Fruit fly (Drosophila melanogaster) whole organism, embryonic: Measurements from ENCODE around the gene peng.

Experiments used
- Antp ChIP-seq: fragments of 200-800 bp; sonication (Bioruptor generic); optimal IDR thresholded peaks from 3 replicates; lab custom pipeline; 2016; ENCODE audit warnings: missing biosample characterization, missing genetic modification characterization
- Bdp1 ChIP-seq: fragments of 200-800 bp; sonication (Bioruptor generic); optimal IDR thresholded peaks from 3 replicates; lab custom pipeline; 2016; ENCODE audit warnings: missing biosample characterization, missing genetic modification characterization
- CG10543 ChIP-seq: fragments of 200-800 bp; sonication (Bioruptor generic); optimal IDR thresholded peaks from 3 replicates; lab custom pipeline; 2017; ENCODE audit warnings: missing biosample characterization, mild to moderate bottlenecking, missing genetic modification characterization, moderate library complexity
- CG10565 ChIP-seq: fragments of 200-800 bp; sonication (Bioruptor generic); optimal IDR thresholded peaks from 3 replicates; lab custom pipeline; 2016; ENCODE audit warnings: missing biosample characterization, mild to moderate bottlenecking, missing genetic modification characterization
- CG11695 ChIP-seq: fragments of 200-800 bp; sonication (Bioruptor generic); IDR thresholded peaks from 3 replicates; pipeline ENCODE4 v1.3.6; 2022; ENCODE audit warnings: missing biosample characterization, missing genetic modification characterization
- CG13123 ChIP-seq: fragments of 200-800 bp; sonication (Bioruptor generic); optimal IDR thresholded peaks from 2 replicates; lab custom pipeline; 2016; ENCODE audit warnings: missing biosample characterization, missing genetic modification characterization
- CG13894 ChIP-seq: fragments of 200-800 bp; sonication (Bioruptor generic); optimal IDR thresholded peaks from 3 replicates; lab custom pipeline; 2018; ENCODE audit warnings: missing biosample characterization, mild to moderate bottlenecking, missing genetic modification characterization, moderate library complexity
- CG14965 ChIP-seq: fragments of 200-800 bp; sonication (Bioruptor generic); optimal IDR thresholded peaks from 2 replicates; lab custom pipeline; 2016; ENCODE audit warnings: missing biosample characterization, missing genetic modification characterization, borderline replicate concordance
- CG1529 ChIP-seq: fragments of 200-800 bp; sonication (Bioruptor generic); optimal IDR thresholded peaks from 3 replicates; lab custom pipeline; 2018; ENCODE audit warnings: missing biosample characterization, missing genetic modification characterization
- CG1603 ChIP-seq: fragments of 200-800 bp; sonication (Bioruptor generic); optimal IDR thresholded peaks from 2 replicates; lab custom pipeline; 2019; ENCODE audit warnings: missing biosample characterization, mild to moderate bottlenecking, missing genetic modification characterization, moderate library complexity
- CG16813 ChIP-seq: fragments of 200-800 bp; sonication (Bioruptor generic); IDR thresholded peaks from 3 replicates; pipeline ENCODE4 v1.3.6; 2022; ENCODE audit warnings: missing biosample characterization, missing genetic modification characterization; ENCODE audit not compliant: partially characterized antibody
- CG3847 ChIP-seq: fragments of 200-800 bp; sonication (Bioruptor generic); IDR thresholded peaks from 2 replicates; pipeline ENCODE4 v1.3.6; 2022; ENCODE audit warnings: missing biosample characterization, missing genetic modification characterization
- CG3995 ChIP-seq: fragments of 200-800 bp; sonication (Bioruptor generic); optimal IDR thresholded peaks from 3 replicates; lab custom pipeline; 2016; ENCODE audit warnings: missing biosample characterization, missing genetic modification characterization
- CG4282 ChIP-seq: fragments of 200-800 bp; sonication (Bioruptor generic); optimal IDR thresholded peaks from 2 replicates; lab custom pipeline; 2016; ENCODE audit warnings: missing biosample characterization, missing genetic modification characterization
- CG5953 ChIP-seq: fragments of 200-800 bp; sonication (Bioruptor generic); IDR thresholded peaks from 2 replicates; pipeline ENCODE4 v1.3.6; 2022; ENCODE audit warnings: missing biosample characterization, missing genetic modification characterization
- CG7372 ChIP-seq: fragments of 200-800 bp; sonication (Bioruptor generic); IDR thresholded peaks from 2 replicates; pipeline ENCODE4 v1.3.6; 2022; ENCODE audit warnings: missing biosample characterization, missing genetic modification characterization
- CG9609 ChIP-seq: fragments of 200-800 bp; sonication (Bioruptor generic); optimal IDR thresholded peaks from 3 replicates; lab custom pipeline; 2016; ENCODE audit warnings: missing biosample characterization, missing genetic modification characterization
- Doc3 ChIP-seq: fragments of 200-800 bp; sonication (Bioruptor generic); IDR thresholded peaks from 3 replicates; pipeline ENCODE4 v1.3.6; 2022; ENCODE audit warnings: missing biosample characterization, missing genetic modification characterization; ENCODE audit not compliant: partially characterized antibody
- E2f1 ChIP-seq: fragments of 200-800 bp; sonication (Bioruptor generic); IDR thresholded peaks from 2 replicates; pipeline ENCODE4 v1.3.6; 2022; ENCODE audit warnings: missing biosample characterization, missing genetic modification characterization
- Gug ChIP-seq: fragments of 200-800 bp; sonication (Bioruptor generic); IDR thresholded peaks from 4 replicates; pipeline ENCODE4 v1.3.6; 2022; ENCODE audit warnings: missing biosample characterization, missing genetic modification characterization
- Lim3 ChIP-seq: fragments of 200-800 bp; sonication (Bioruptor generic); IDR thresholded peaks from 2 replicates; pipeline ENCODE4 v1.3.6; 2022; ENCODE audit warnings: missing biosample characterization, missing genetic modification characterization
- PHDP ChIP-seq: fragments of 200-800 bp; sonication (Bioruptor generic); optimal IDR thresholded peaks from 3 replicates; lab custom pipeline; 2018; ENCODE audit warnings: missing biosample characterization, mild to moderate bottlenecking, missing genetic modification characterization, moderate library complexity
- Ravus ChIP-seq: fragments of 200-800 bp; sonication (Bioruptor generic); IDR thresholded peaks from 2 replicates; pipeline ENCODE4 v1.3.6; 2022; ENCODE audit warnings: missing biosample characterization, missing genetic modification characterization
- Rx ChIP-seq: fragments of 200-800 bp; sonication (Bioruptor generic); IDR thresholded peaks from 2 replicates; pipeline ENCODE4 v1.3.6; 2022; ENCODE audit warnings: missing biosample characterization, missing genetic modification characterization
- Vsx1 ChIP-seq: fragments of 200-800 bp; sonication (Bioruptor generic); optimal IDR thresholded peaks from 2 replicates; lab custom pipeline; 2017; ENCODE audit warnings: missing biosample characterization, mild to moderate bottlenecking, missing genetic modification characterization, missing genetic modification reagents
- bbx ChIP-seq: fragments of 200-800 bp; sonication (Bioruptor generic); IDR thresholded peaks from 2 replicates; pipeline ENCODE4 v1.3.6; 2022; ENCODE audit warnings: missing biosample characterization, missing genetic modification characterization; ENCODE audit not compliant: partially characterized antibody
- bcd ChIP-seq: fragments of 200-800 bp; sonication (Bioruptor generic); optimal IDR thresholded peaks from 2 replicates; lab custom pipeline; 2017; ENCODE audit warnings: missing biosample characterization, mild to moderate bottlenecking, missing genetic modification characterization
- bowl ChIP-seq: fragments of 200-800 bp; sonication (Bioruptor generic); IDR thresholded peaks from 2 replicates; pipeline ENCODE4 v1.3.6; 2022; ENCODE audit warnings: missing biosample characterization, missing genetic modification characterization
- cato ChIP-seq: fragments of 200-800 bp; sonication (Bioruptor generic); optimal IDR thresholded peaks from 2 replicates; lab custom pipeline; 2016; ENCODE audit warnings: missing biosample characterization, missing genetic modification characterization, borderline replicate concordance
- cg ChIP-seq: fragments of 200-800 bp; sonication (Bioruptor generic); optimal IDR thresholded peaks from 3 replicates; lab custom pipeline; 2019; ENCODE audit warnings: missing biosample characterization, mild to moderate bottlenecking, missing genetic modification characterization, moderate library complexity
- da ChIP-seq: fragments of 200-800 bp; sonication (Bioruptor generic); optimal IDR thresholded peaks from 2 replicates; lab custom pipeline; 2016; ENCODE audit warnings: missing biosample characterization, missing genetic modification characterization
- disco-r ChIP-seq: fragments of 200-800 bp; sonication (Bioruptor generic); optimal IDR thresholded peaks from 2 replicates; lab custom pipeline; 2016; ENCODE audit warnings: missing biosample characterization, missing genetic modification characterization
- dmrt11E ChIP-seq: fragments of 200-800 bp; sonication (Bioruptor generic); optimal IDR thresholded peaks from 3 replicates; lab custom pipeline; 2018; ENCODE audit warnings: missing biosample characterization, mild to moderate bottlenecking, missing genetic modification characterization, moderate library complexity
- emc ChIP-seq: fragments of 200-800 bp; sonication (Bioruptor generic); optimal IDR thresholded peaks from 2 replicates; lab custom pipeline; 2016; ENCODE audit warnings: missing biosample characterization, missing genetic modification characterization
- ems ChIP-seq: fragments of 200-800 bp; sonication (Bioruptor generic); optimal IDR thresholded peaks from 3 replicates; lab custom pipeline; 2016; ENCODE audit warnings: missing biosample characterization, missing genetic modification characterization
- gro ChIP-seq: fragments of 200-800 bp; sonication (Bioruptor generic); optimal IDR thresholded peaks from 2 replicates; lab custom pipeline; 2016; ENCODE audit warnings: missing biosample characterization, missing genetic modification characterization
- her ChIP-seq: fragments of 200-800 bp; sonication (Bioruptor generic); optimal IDR thresholded peaks from 2 replicates; lab custom pipeline; 2016; ENCODE audit warnings: missing biosample characterization, missing genetic modification characterization
- ken ChIP-seq: fragments of 200-800 bp; sonication (Bioruptor generic); IDR thresholded peaks from 3 replicates; pipeline ENCODE4 v1.3.6; 2022; ENCODE audit warnings: missing biosample characterization, missing genetic modification characterization
- lbe ChIP-seq: fragments of 200-800 bp; sonication (Bioruptor generic); optimal IDR thresholded peaks from 2 replicates; lab custom pipeline; 2016; ENCODE audit warnings: missing biosample characterization, mild to moderate bottlenecking, missing genetic modification characterization
- mld ChIP-seq: fragments of 200-800 bp; sonication (Bioruptor generic); IDR thresholded peaks from 3 replicates; pipeline ENCODE4 v1.3.6; 2022; ENCODE audit warnings: missing biosample characterization, missing genetic modification characterization; ENCODE audit not compliant: partially characterized antibody
- nau ChIP-seq: fragments of 200-800 bp; sonication (Bioruptor generic); optimal IDR thresholded peaks from 3 replicates; lab custom pipeline; 2017; ENCODE audit warnings: missing biosample characterization, mild to moderate bottlenecking, missing genetic modification characterization, missing genetic modification reagents
- pfk ChIP-seq: fragments of 200-800 bp; sonication (Bioruptor generic); optimal IDR thresholded peaks from 2 replicates; lab custom pipeline; 2018; ENCODE audit warnings: missing biosample characterization, mild to moderate bottlenecking, missing genetic modification characterization, moderate library complexity
- pum ChIP-seq: fragments of 200-800 bp; sonication (Bioruptor generic); optimal IDR thresholded peaks from 2 replicates; lab custom pipeline; 2016; ENCODE audit warnings: missing biosample characterization, missing genetic modification characterization
- row ChIP-seq: fragments of 200-800 bp; sonication (Bioruptor generic); IDR thresholded peaks from 3 replicates; pipeline ENCODE4 v1.3.6; 2022; ENCODE audit warnings: missing biosample characterization, missing genetic modification characterization
- salm ChIP-seq: fragments of 200-800 bp; sonication (Bioruptor generic); optimal IDR thresholded peaks from 2 replicates; lab custom pipeline; 2018; ENCODE audit warnings: missing biosample characterization, mild to moderate bottlenecking, missing genetic modification characterization
- seq ChIP-seq: fragments of 200-800 bp; sonication (Bioruptor generic); IDR thresholded peaks from 2 replicates; pipeline ENCODE4 v1.3.6; 2022; ENCODE audit warnings: missing biosample characterization, missing genetic modification characterization
- so ChIP-seq: fragments of 200-800 bp; sonication (Bioruptor generic); IDR thresholded peaks from 3 replicates; pipeline ENCODE4 v1.3.6; 2022; ENCODE audit warnings: missing biosample characterization, missing genetic modification characterization
- tin ChIP-seq: fragments of 200-800 bp; sonication (Bioruptor generic); optimal IDR thresholded peaks from 3 replicates; lab custom pipeline; 2016; ENCODE audit warnings: missing biosample characterization, missing genetic modification characterization
- tio ChIP-seq: fragments of 200-800 bp; sonication (Bioruptor generic); optimal IDR thresholded peaks from 2 replicates; lab custom pipeline; 2017; ENCODE audit warnings: missing biosample characterization, missing genetic modification characterization, inconsistent platforms
- toy ChIP-seq: fragments of 200-800 bp; sonication (Bioruptor generic); IDR thresholded peaks from 2 replicates; pipeline ENCODE4 v1.3.6; 2022; ENCODE audit warnings: missing biosample characterization, missing genetic modification characterization
- trh ChIP-seq: fragments of 200-800 bp; sonication (Bioruptor generic); optimal IDR thresholded peaks from 2 replicates; lab custom pipeline; 2016; ENCODE audit warnings: missing biosample characterization, missing genetic modification characterization
- zen ChIP-seq: fragments of 200-800 bp; sonication (Bioruptor generic); optimal IDR thresholded peaks from 3 replicates; lab custom pipeline; 2018; ENCODE audit warnings: missing biosample characterization, mild to moderate bottlenecking, missing genetic modification characterization, moderate library complexity

Gene peng

dm6 chrX:21375595-21376047, 26.0 kb upstream of the peng start (continued):
- TF ChIP-seq CG10543, result no peak
- no peak for TF ChIP-seq Bdp1
- TF ChIP-seq bcd, result peak; percentile 37
- no peak for TF ChIP-seq Vsx1 (GFP tag; lab: Kevin White, UChicago)
- no peak for TF ChIP-seq bowl (GFP tag; lab: Robert Waterston, UW)
- TF ChIP-seq CG13123 (GFP tag; lab: Kevin White, UChicago), result no peak
- TF ChIP-seq CG5953, result no peak
- TF ChIP-seq PHDP, result peak; percentile 57
- TF ChIP-seq row (GFP tag; lab: Robert Waterston, UW), result peak; percentile 53; the same call in 2 of the 3 replicates
- TF ChIP-seq pum (GFP tag; lab: Kevin White, UChicago), result no peak
- no peak for TF ChIP-seq E2f1 (GFP tag; lab: Robert Waterston, UW)
- TF ChIP-seq CG11695 (GFP tag; lab: Robert Waterston, UW), result 0 out of 3 replicates have a peak, but pooled peaks have one; percentile 18
- no peak for TF ChIP-seq Doc3
- TF ChIP-seq tio (GFP tag; lab: Kevin White, UChicago), result no peak
- no peak for TF ChIP-seq salm (tag; lab: Kevin White, UChicago)
- TF ChIP-seq Gug (GFP tag; lab: Robert Waterston, UW), result peak; percentile 36; the same call in 1 of the 4 replicates
- TF ChIP-seq bbx, result no peak
- no peak for TF ChIP-seq Ravus (GFP tag; lab: Robert Waterston, UW)
- TF ChIP-seq disco-r (GFP tag; lab: Kevin White, UChicago), result no peak
- TF ChIP-seq CG14965, result no peak
- TF ChIP-seq CG9609 (GFP tag; lab: Kevin White, UChicago), result no peak
- no peak for TF ChIP-seq CG4282 (GFP tag; lab: Kevin White, UChicago)
- TF ChIP-seq CG1603 (tag; lab: Kevin White, UChicago), result no peak
- TF ChIP-seq ken, result no peak
- TF ChIP-seq CG16813 (GFP tag; lab: Robert Waterston, UW), result no peak
- TF ChIP-seq dmrt11E (tag; lab: Kevin White, UChicago), result no peak
- TF ChIP-seq CG7372 (GFP tag; lab: Robert Waterston, UW), result no peak
- no peak for TF ChIP-seq ems (GFP tag; lab: Kevin White, UChicago)
- TF ChIP-seq nau (GFP tag; lab: Kevin White, UChicago), result no peak
- TF ChIP-seq tin, result no peak
- TF ChIP-seq Lim3, result no peak
- 0 out of 3 replicates have a peak, but pooled peaks have one; percentile 41 for TF ChIP-seq so (GFP tag; lab: Robert Waterston, UW)
- TF ChIP-seq cato (GFP tag; lab: Kevin White, UChicago), result no peak
- TF ChIP-seq CG13894 (tag; lab: Kevin White, UChicago), result no peak
- no peak for TF ChIP-seq cg (GFP tag; lab: Kevin White, UChicago)
- TF ChIP-seq da, result no peak
- no peak for TF ChIP-seq her (GFP tag; lab: Kevin White, UChicago)
- peak; percentile 2 for TF ChIP-seq lbe
- TF ChIP-seq CG3995 (GFP tag; lab: Kevin White, UChicago), result peak; percentile 2
- TF ChIP-seq Rx (GFP tag; lab: Robert Waterston, UW), result no peak
- no peak for TF ChIP-seq CG1529 (GFP tag; lab: Kevin White, UChicago)
- no peak for TF ChIP-seq pfk (GFP tag; lab: Kevin White, UChicago)
- TF ChIP-seq trh, result no peak
- peak; percentile 13; the same call in 1 of the 2 replicates for TF ChIP-seq CG3847 (GFP tag; lab: Robert Waterston, UW)
- no peak for TF ChIP-seq zen
- no peak for TF ChIP-seq toy
- no peak for TF ChIP-seq gro (GFP tag; lab: Kevin White, UChicago)
- TF ChIP-seq seq, result no peak
- no peak for TF ChIP-seq CG10565 (GFP tag; lab: Kevin White, UChicago)
- TF ChIP-seq mld (GFP tag; lab: Robert Waterston, UW), result no peak
- no peak for TF ChIP-seq emc (GFP tag; lab: Kevin White, UChicago)
- no peak for TF ChIP-seq Antp (GFP tag; lab: Kevin White, UChicago)
